Fruit fly (Drosophila melanogaster) whole organism, embryonic: Measurements from ENCODE around the gene CG14720.
A peak's percentile ranks its signal among the peaks of the same experiment; 100 is the strongest.

Source experiments
- B-H2 ChIP-seq: fragments of 200-800 bp; sonication (Bioruptor generic); optimal IDR thresholded peaks from 2 replicates; lab custom pipeline; 2018; ENCODE audit warnings: missing biosample characterization, mild to moderate bottlenecking, missing genetic modification characterization
- Bdp1 ChIP-seq: fragments of 200-800 bp; sonication (Bioruptor generic); optimal IDR thresholded peaks from 3 replicates; lab custom pipeline; 2016; ENCODE audit warnings: missing biosample characterization, missing genetic modification characterization
- Blimp-1 ChIP-seq: fragments of 200-800 bp; sonication (Bioruptor generic); optimal IDR thresholded peaks from 3 replicates; lab custom pipeline; 2018; ENCODE audit warnings: missing biosample characterization, missing genetic modification characterization, mild to moderate bottlenecking, moderate library complexity, missing genetic modification reagents
- CG10431 ChIP-seq: fragments of 200-800 bp; sonication (Bioruptor generic); optimal IDR thresholded peaks from 3 replicates; lab custom pipeline; 2018; ENCODE audit warnings: missing biosample characterization, mild to moderate bottlenecking, missing genetic modification characterization
- CG10654 ChIP-seq: fragments of 200-800 bp; sonication (Bioruptor generic); optimal IDR thresholded peaks from 2 replicates; lab custom pipeline; 2016; ENCODE audit warnings: missing biosample characterization, missing genetic modification characterization
- CG11093 ChIP-seq: fragments of 200-800 bp; sonication (Bioruptor generic); IDR thresholded peaks from 3 replicates; pipeline ENCODE4 v1.3.6; 2022; ENCODE audit warnings: missing biosample characterization, missing genetic modification characterization
- CG12219 ChIP-seq: fragments of 200-800 bp; sonication (Bioruptor generic); optimal IDR thresholded peaks from 3 replicates; lab custom pipeline; 2018; ENCODE audit warnings: missing biosample characterization, mild to moderate bottlenecking, missing genetic modification characterization
- CG1233 ChIP-seq: fragments of 200-800 bp; sonication (Bioruptor generic); optimal IDR thresholded peaks from 4 replicates; lab custom pipeline; 2018; ENCODE audit warnings: missing biosample characterization, mild to moderate bottlenecking, missing genetic modification characterization
- CG12391 ChIP-seq: fragments of 200-800 bp; sonication (Bioruptor generic); optimal IDR thresholded peaks from 3 replicates; lab custom pipeline; 2018; ENCODE audit warnings: missing biosample characterization, mild to moderate bottlenecking, missing genetic modification characterization, moderate library complexity
- CG14710 ChIP-seq: fragments of 200-800 bp; sonication (Bioruptor generic); optimal IDR thresholded peaks from 3 replicates; lab custom pipeline; 2019; ENCODE audit warnings: missing biosample characterization, mild to moderate bottlenecking, missing genetic modification characterization, moderate library complexity
- CG15601 ChIP-seq: fragments of 200-800 bp; sonication (Bioruptor generic); optimal IDR thresholded peaks from 3 replicates; lab custom pipeline; 2019; ENCODE audit warnings: missing biosample characterization, mild to moderate bottlenecking, missing genetic modification characterization, moderate library complexity
- CG1603 ChIP-seq: fragments of 200-800 bp; sonication (Bioruptor generic); optimal IDR thresholded peaks from 2 replicates; lab custom pipeline; 2019; ENCODE audit warnings: missing biosample characterization, mild to moderate bottlenecking, missing genetic modification characterization, moderate library complexity
- CG16779 ChIP-seq: fragments of 200-800 bp; sonication (Bioruptor generic); IDR thresholded peaks from 2 replicates; pipeline ENCODE4 v1.3.6; 2022; ENCODE audit warnings: missing biosample characterization, missing genetic modification characterization
- CG17912 ChIP-seq: fragments of 200-800 bp; sonication (Bioruptor generic); optimal IDR thresholded peaks from 2 replicates; lab custom pipeline; 2018; ENCODE audit warnings: missing biosample characterization, mild to moderate bottlenecking, missing genetic modification characterization
- CG1792 ChIP-seq: fragments of 200-800 bp; sonication (Bioruptor generic); optimal IDR thresholded peaks from 2 replicates; lab custom pipeline; 2016; ENCODE audit warnings: missing biosample characterization, missing genetic modification characterization
- CG2199 ChIP-seq: fragments of 200-800 bp; sonication (Bioruptor generic); IDR thresholded peaks from 3 replicates; pipeline ENCODE4 v1.3.6; 2022; ENCODE audit warnings: missing biosample characterization, missing genetic modification characterization
- CG3065 ChIP-seq: fragments of 200-800 bp; sonication (Bioruptor generic); optimal IDR thresholded peaks from 2 replicates; lab custom pipeline; 2016; ENCODE audit warnings: missing biosample characterization, missing genetic modification characterization
- CG31365 ChIP-seq: fragments of 200-800 bp; sonication (Bioruptor generic); optimal IDR thresholded peaks from 2 replicates; lab custom pipeline; 2018; ENCODE audit warnings: missing biosample characterization, mild to moderate bottlenecking, missing genetic modification characterization
- CG3995 ChIP-seq: fragments of 200-800 bp; sonication (Bioruptor generic); optimal IDR thresholded peaks from 3 replicates; lab custom pipeline; 2016; ENCODE audit warnings: missing biosample characterization, missing genetic modification characterization
- CG6175 ChIP-seq: fragments of 200-800 bp; sonication (Bioruptor generic); IDR thresholded peaks from 3 replicates; pipeline ENCODE4 v1.3.6; 2022; ENCODE audit warnings: missing biosample characterization, missing genetic modification characterization
- CG6854 ChIP-seq: fragments of 200-800 bp; sonication (Bioruptor generic); optimal IDR thresholded peaks from 3 replicates; lab custom pipeline; 2017; ENCODE audit warnings: missing biosample characterization, mild to moderate bottlenecking, missing genetic modification characterization
- CG7271 ChIP-seq: fragments of 200-800 bp; sonication (Bioruptor generic); optimal IDR thresholded peaks from 2 replicates; lab custom pipeline; 2018; ENCODE audit warnings: missing biosample characterization, mild to moderate bottlenecking, missing genetic modification characterization, moderate library complexity
- CG8359 ChIP-seq: fragments of 200-800 bp; sonication (Bioruptor generic); optimal IDR thresholded peaks from 2 replicates; lab custom pipeline; 2017; ENCODE audit warnings: missing biosample characterization, mild to moderate bottlenecking, missing genetic modification characterization, borderline replicate concordance
- CG9609 ChIP-seq: fragments of 200-800 bp; sonication (Bioruptor generic); optimal IDR thresholded peaks from 3 replicates; lab custom pipeline; 2016; ENCODE audit warnings: missing biosample characterization, missing genetic modification characterization
- CG9727 ChIP-seq: fragments of 200-800 bp; sonication (Bioruptor generic); optimal IDR thresholded peaks from 3 replicates; lab custom pipeline; 2017; ENCODE audit warnings: missing biosample characterization, mild to moderate bottlenecking, missing genetic modification characterization
- CG9932 ChIP-seq: fragments of 200-800 bp; sonication (Bioruptor generic); IDR thresholded peaks from 2 replicates; pipeline ENCODE4 v1.3.6; 2022; ENCODE audit warnings: missing biosample characterization, missing genetic modification characterization
- Deaf1 ChIP-seq: fragments of 200-800 bp; optimal IDR thresholded peaks from 3 replicates; lab custom pipeline; 2019; ENCODE audit warnings: missing biosample characterization, mild to moderate bottlenecking, missing genetic modification characterization, moderate library complexity
- Dip2 ChIP-seq: fragments of 200-800 bp; sonication (Bioruptor generic); IDR thresholded peaks from 2 replicates; pipeline ENCODE4 v1.3.6; 2022; ENCODE audit warnings: missing biosample characterization, missing genetic modification characterization
- Eip74EF ChIP-seq, 2 experiments: fragments of 200-800 bp in 1 of 2; fragments of >200 bp in 1 of 2; sonication (Bioruptor generic) in 1 of 2; optimal IDR thresholded peaks; 2 replicates each; lab custom pipeline; 2017 to 2019; ENCODE audit warnings: missing biosample characterization in 2 of 2, missing genetic modification characterization in 2 of 2, mild to moderate bottlenecking in 1 of 2, moderate library complexity in 1 of 2
- Fer3 ChIP-seq: fragments of 200-800 bp; sonication (Bioruptor generic); optimal IDR thresholded peaks from 2 replicates; lab custom pipeline; 2018; ENCODE audit warnings: missing biosample characterization, mild to moderate bottlenecking, missing genetic modification characterization, moderate library complexity
- H15 ChIP-seq: fragments of 200-800 bp; sonication (Bioruptor generic); IDR thresholded peaks from 3 replicates; pipeline ENCODE4 v1.3.6; 2022; ENCODE audit warnings: missing biosample characterization, missing genetic modification characterization
- H2.0 ChIP-seq: fragments of 200-800 bp; sonication (Bioruptor generic); IDR thresholded peaks from 2 replicates; pipeline ENCODE4 v1.3.6; 2022; ENCODE audit warnings: missing biosample characterization, missing genetic modification characterization
- HLH3B ChIP-seq: fragments of 200-800 bp; sonication (Bioruptor generic); IDR thresholded peaks from 2 replicates; pipeline ENCODE4 v1.3.6; 2022; ENCODE audit warnings: missing biosample characterization, missing genetic modification characterization
- Hey ChIP-seq: fragments of 200-800 bp; sonication (Bioruptor generic); optimal IDR thresholded peaks from 3 replicates; lab custom pipeline; 2018; ENCODE audit warnings: missing biosample characterization, mild to moderate bottlenecking, missing genetic modification characterization
- Tbp ChIP-seq: fragments of >200 bp; optimal IDR thresholded peaks from 2 replicates; lab custom pipeline; 2018; ENCODE audit warnings: missing biosample characterization, missing genetic modification characterization
- Vsx1 ChIP-seq: fragments of 200-800 bp; sonication (Bioruptor generic); optimal IDR thresholded peaks from 2 replicates; lab custom pipeline; 2017; ENCODE audit warnings: missing biosample characterization, mild to moderate bottlenecking, missing genetic modification characterization, missing genetic modification reagents
- Xbp1 ChIP-seq: fragments of 200-800 bp; sonication (Bioruptor generic); optimal IDR thresholded peaks from 3 replicates; lab custom pipeline; 2016; ENCODE audit warnings: missing biosample characterization, mild to moderate bottlenecking, missing genetic modification characterization
- Xrp1 ChIP-seq: fragments of 200-800 bp; sonication (Bioruptor generic); IDR thresholded peaks from 2 replicates; pipeline ENCODE4 v1.3.6; 2022; ENCODE audit warnings: missing biosample characterization, missing genetic modification characterization
- br ChIP-seq: fragments of >200 bp; optimal IDR thresholded peaks from 2 replicates; lab custom pipeline; 2017
- cad ChIP-seq: fragments of >200 bp; optimal IDR thresholded peaks from 2 replicates; lab custom pipeline; 2017; ENCODE audit warnings: missing biosample characterization, missing genetic modification characterization
- cas ChIP-seq: fragments of 200-800 bp; sonication (Bioruptor generic); IDR thresholded peaks from 2 replicates; pipeline ENCODE4 v1.3.6; 2022; ENCODE audit warnings: missing biosample characterization, missing genetic modification characterization
- da ChIP-seq: fragments of 200-800 bp; sonication (Bioruptor generic); optimal IDR thresholded peaks from 2 replicates; lab custom pipeline; 2016; ENCODE audit warnings: missing biosample characterization, missing genetic modification characterization
- ftz-f1 ChIP-seq: fragments of 200-800 bp; sonication (Bioruptor generic); optimal IDR thresholded peaks from 2 replicates; lab custom pipeline; 2016; ENCODE audit warnings: missing biosample characterization, missing genetic modification characterization
- fu2 ChIP-seq: fragments of 200-800 bp; sonication (Bioruptor generic); optimal IDR thresholded peaks from 2 replicates; lab custom pipeline; 2016; ENCODE audit warnings: missing biosample characterization, missing genetic modification characterization
- gcm ChIP-seq: fragments of 200-800 bp; sonication (Bioruptor generic); optimal IDR thresholded peaks from 2 replicates; lab custom pipeline; 2019; ENCODE audit warnings: missing biosample characterization, mild to moderate bottlenecking, missing genetic modification characterization, moderate library complexity
- hb ChIP-seq: fragments of 200-800 bp; sonication (Bioruptor generic); IDR thresholded peaks from 3 replicates; pipeline ENCODE4 v1.3.6; 2022; ENCODE audit warnings: missing biosample characterization, missing genetic modification characterization; ENCODE audit not compliant: partially characterized antibody
- klu ChIP-seq: fragments of 200-800 bp; sonication (Bioruptor generic); IDR thresholded peaks from 2 replicates; pipeline ENCODE4 v1.3.6; 2022; ENCODE audit warnings: missing biosample characterization, missing genetic modification characterization
- lov ChIP-seq, 2 experiments: fragments of 200-800 bp in 1 of 2; fragments of >200 bp in 1 of 2; sonication (Bioruptor generic) in 1 of 2; IDR thresholded peaks in 1 of 2; optimal IDR thresholded peaks in 1 of 2; 2 replicates in 1 of 2; 3 replicates in 1 of 2; pipeline versions ENCODE4 v1.3.6 to Lab custom; 2017 to 2022; ENCODE audit warnings: missing biosample characterization in 1 of 2, missing genetic modification characterization in 1 of 2
- oc ChIP-seq: fragments of 200-800 bp; sonication (Bioruptor generic); optimal IDR thresholded peaks from 2 replicates; lab custom pipeline; 2018; ENCODE audit warnings: missing biosample characterization, mild to moderate bottlenecking, missing genetic modification characterization, moderate library complexity
- psq ChIP-seq: fragments of 200-800 bp; sonication (Bioruptor generic); optimal IDR thresholded peaks from 2 replicates; lab custom pipeline; 2017; ENCODE audit warnings: missing biosample characterization, missing genetic modification characterization
- trem ChIP-seq: fragments of 200-800 bp; optimal IDR thresholded peaks from 3 replicates; lab custom pipeline; 2019; ENCODE audit warnings: missing biosample characterization, mild to moderate bottlenecking, missing genetic modification characterization, moderate library complexity
- wdn ChIP-seq: fragments of 200-800 bp; sonication (Bioruptor generic); IDR thresholded peaks from 2 replicates; pipeline ENCODE4 v1.3.6; 2022; ENCODE audit warnings: missing biosample characterization, missing genetic modification characterization
- yki ChIP-seq: fragments of >200 bp; optimal IDR thresholded peaks from 3 replicates; lab custom pipeline; 2018

Gene CG14720

DNA sequence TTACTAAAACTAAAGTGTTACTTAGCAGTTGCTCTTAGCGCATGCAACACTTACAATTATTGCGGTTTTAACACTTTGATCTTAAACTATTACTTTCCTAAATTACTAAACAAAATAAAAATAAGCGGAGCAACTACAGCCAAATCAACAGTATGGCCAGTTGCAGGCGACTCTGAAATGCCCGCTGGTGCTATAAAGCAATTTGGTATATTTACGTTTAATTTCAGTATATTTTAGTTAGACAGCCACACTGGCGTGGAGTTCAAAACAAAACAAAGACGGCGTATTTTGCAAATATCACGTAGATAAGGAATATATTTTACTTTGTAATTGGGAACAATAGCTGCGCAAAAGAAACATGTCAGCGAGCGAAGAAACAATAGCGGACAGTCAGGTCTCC, 32.0 kb upstream of the CG14720 start, which contains the start of the genes Taf12 and Ho (continued):
- TF ChIP-seq cas (no peak), CG12391 (tag; lab: Kevin White, UChicago) (no peak), wdn (GFP tag; lab: Robert Waterston, UW) (no peak), CG9609 (GFP tag; lab: Kevin White, UChicago) (no peak), ftz-f1 (GFP tag; lab: Kevin White, UChicago) (no peak), Xrp1 (GFP tag; lab: Robert Waterston, UW) (no peak), CG8359 (GFP tag; lab: Kevin White, UChicago) (no peak), Deaf1 (tag; lab: Kevin White, UChicago) (no peak), gcm (GFP tag; lab: Kevin White, UChicago) (no peak), hb (GFP tag; lab: Robert Waterston, UW) (no peak), fu2 (GFP tag; lab: Kevin White, UChicago) (no peak), CG1603 (tag; lab: Kevin White, UChicago) (peak; percentile 59), Eip74EF (GFP tag; optimal IDR thresholded peaks at IDR 0.05; lab: Kevin White, UChicago) (no peak), CG9932 (GFP tag; lab: Robert Waterston, UW) (no peak), CG9727 (GFP tag; lab: Kevin White, UChicago) (no peak), CG3995 (peak; percentile 89), Xbp1 (no peak), H2.0 (GFP tag; lab: Robert Waterston, UW) (no peak), Dip2 (GFP tag; lab: Robert Waterston, UW) (no peak), oc (no peak), B-H2 (GFP tag; lab: Kevin White, UChicago) (no peak), lov (optimal IDR thresholded peaks at IDR 0.05; lab: Kevin White, UChicago) (no peak), lov (GFP tag; IDR thresholded peaks at IDR 0.05; lab: Robert Waterston, UW) (no peak), Tbp (no peak), CG17912 (GFP tag; lab: Kevin White, UChicago) (no peak), CG10654 (GFP tag; lab: Kevin White, UChicago) (no peak), CG10431 (GFP tag; lab: Kevin White, UChicago) (no peak), CG15601 (tag; lab: Kevin White, UChicago) (peak; percentile 9), psq (GFP tag; lab: Kevin White, UChicago) (no peak), Blimp-1 (GFP tag; lab: Kevin White, UChicago) (no peak), trem (peak; percentile 72), CG7271 (tag; lab: Kevin White, UChicago) (no peak), br (lab: Kevin White, UChicago) (no peak), CG6175 (no peak), CG11093 (GFP tag; lab: Robert Waterston, UW) (no peak), Bdp1 (GFP tag; lab: Kevin White, UChicago) (no peak), klu (GFP tag; lab: Robert Waterston, UW) (no peak), H15 (GFP tag; lab: Robert Waterston, UW) (no peak), CG1792 (GFP tag; lab: Kevin White, UChicago) (no peak), Hey (no peak), CG3065 (GFP tag; lab: Kevin White, UChicago) (no peak), CG2199 (GFP tag; lab: Robert Waterston, UW) (no peak), da (GFP tag; lab: Kevin White, UChicago) (no peak), CG1233 (GFP tag; lab: Kevin White, UChicago) (no peak), CG6854 (GFP tag; lab: Kevin White, UChicago) (no peak), yki (lab: Kevin White, UChicago) (no peak), HLH3B (GFP tag; lab: Robert Waterston, UW) (no peak), Vsx1 (GFP tag; lab: Kevin White, UChicago) (no peak), CG14710 (tag; lab: Kevin White, UChicago) (peak; percentile 37), CG31365 (tag; lab: Kevin White, UChicago) (no peak), Fer3 (tag; lab: Kevin White, UChicago) (no peak), CG12219 (GFP tag; lab: Kevin White, UChicago) (no peak), CG16779 (GFP tag; lab: Robert Waterston, UW) (no peak), cad (GFP tag; lab: Kevin White, UChicago) (no peak)
